Worm (Caenorhabditis elegans): ENCODE data around the gene hda-5.

Gene hda-5

ce11 chrII:11756684-11757107 lies 42.1 kb upstream of the hda-5 start:
- TF ChIP-seq T26A5.8 (tag; optimal IDR thresholded peaks at IDR 0.05) (no peak), dox-1 (GFP tag; IDR thresholded peaks at IDR 0.05) (peak; percentile 77), nhr-80 (tag; optimal IDR thresholded peaks at IDR 0.05) (peak; percentile 46), mel-28 (tag; optimal IDR thresholded peaks at IDR 0.05; ENCODE audit: borderline replicate concordance) (no peak), F37B4.10 (GFP tag; IDR thresholded peaks at IDR 0.05) (no peak), sea-2 (GFP tag; IDR thresholded peaks at IDR 0.05) (no peak), nfya-1 (tag; optimal IDR thresholded peaks at IDR 0.05; ENCODE audit: borderline replicate concordance, insufficient read depth) (no peak), K12H6.12 (tag; optimal IDR thresholded peaks at IDR 0.05) (peak; percentile 50), ceh-27 (GFP tag; optimal IDR thresholded peaks at IDR 0.05) (no peak), hlh-26 (GFP tag; conservative IDR thresholded peaks at IDR 0.05) (no peak), sptf-2 (GFP tag; optimal IDR thresholded peaks at IDR 0.05) (no peak), lir-1 (GFP tag; conservative IDR thresholded peaks at IDR 0.05) (no peak), rcor-1 (GFP tag; IDR thresholded peaks at IDR 0.05) (no peak), chd-7 (tag; optimal IDR thresholded peaks at IDR 0.05) (no peak), pha-4 (tag; optimal IDR thresholded peaks at IDR 0.05) (no peak), K11D2.4 (GFP tag; IDR thresholded peaks at IDR 0.05) (no peak), Y56A3A.18 (GFP tag; IDR thresholded peaks at IDR 0.05) (peak; percentile 33; the same call in 1 of the 2 replicates), attf-6 (GFP tag; IDR thresholded peaks at IDR 0.05) (peak; percentile 45; the same call in 1 of the 2 replicates), attf-3 (GFP tag; conservative IDR thresholded peaks at IDR 0.05) (no peak), egl-18 (GFP tag; IDR thresholded peaks at IDR 0.05) (no peak), ztf-25 (GFP tag; IDR thresholded peaks at IDR 0.05) (no peak), snpc-3.4 (tag; optimal IDR thresholded peaks at IDR 0.05) (peak; percentile 45), him-1 (tag; optimal IDR thresholded peaks at IDR 0.05) (no peak), let-607 (tag; optimal IDR thresholded peaks at IDR 0.05) (peak in 1 of 2 experiments; percentile 65), tlf-1 (GFP tag; optimal IDR thresholded peaks at IDR 0.05) (peak; percentile 61), F57A8.1 (GFP tag; optimal IDR thresholded peaks at IDR 0.05) (no peak), madf-8 (GFP tag; conservative IDR thresholded peaks at IDR 0.05) (no peak), mes-4 (tag; optimal IDR thresholded peaks at IDR 0.05) (no peak), dpff-1 (tag; optimal IDR thresholded peaks at IDR 0.05) (no peak), lin-40 (tag; optimal IDR thresholded peaks at IDR 0.05) (no peak), F10E7.11 (tag; optimal IDR thresholded peaks at IDR 0.05) (no peak), nfyb-1 (GFP tag; IDR thresholded peaks at IDR 0.05) (peak; percentile 92), snpc-1.3 (tag; optimal IDR thresholded peaks at IDR 0.05; ENCODE audit: insufficient read depth) (no peak), Y95B8A.8 (GFP tag; IDR thresholded peaks at IDR 0.05) (no peak), efl-1 (GFP tag; optimal IDR thresholded peaks at IDR 0.05) (no peak), Y67H2A.10 (GFP tag; conservative IDR thresholded peaks at IDR 0.05) (no peak), dpl-1 (GFP tag; optimal IDR thresholded peaks at IDR 0.05) (no peak), nfya-2 (GFP tag; IDR thresholded peaks at IDR 0.05) (no peak), die-1 (tag; optimal IDR thresholded peaks at IDR 0.05) (no peak), hlh-12 (tag; optimal IDR thresholded peaks at IDR 0.05) (no peak), hsf-1 (GFP tag; IDR thresholded peaks at IDR 0.05) (0 out of 2 replicates have a peak, but pooled peaks have one; percentile 14), hmg-1.2 (GFP tag; IDR thresholded peaks at IDR 0.05) (0 out of 2 replicates have a peak, but pooled peaks have one; percentile 23), B0035.1 (tag; optimal IDR thresholded peaks at IDR 0.05) (no peak), ets-4 (GFP tag; optimal IDR thresholded peaks at IDR 0.05) (no peak), ztf-26 (tag; optimal IDR thresholded peaks at IDR 0.05) (peak; percentile 75), F57C9.4 (tag; optimal IDR thresholded peaks at IDR 0.05) (no peak), mcd-1 (GFP tag; IDR thresholded peaks at IDR 0.05) (peak; percentile 33; the same call in 1 of the 2 replicates), lsl-1 (GFP tag; optimal IDR thresholded peaks at IDR 0.05) (peak; percentile 44), F49E8.2 (tag; optimal IDR thresholded peaks at IDR 0.05; ENCODE audit: insufficient read depth) (no peak)
